Worm (Caenorhabditis elegans) whole organism, L3 larva: ENCODE data around the gene fbxc-54.

Experiments used
- egl-27 ChIP-seq: sonication (generic microtip); optimal IDR thresholded peaks from 4 replicates; lab custom pipeline; 2017; ENCODE audit warnings: missing biosample characterization, missing genetic modification reagents, missing genetic modification characterization
- egl-5 ChIP-seq: fragments of 150-350 bp; optimal IDR thresholded peaks from 2 replicates; lab custom pipeline; 2017; ENCODE audit warnings: missing biosample characterization, missing genetic modification reagents, missing genetic modification characterization, inconsistent platforms
- lin-39 ChIP-seq: fragments of 150-350 bp; optimal IDR thresholded peaks from 2 replicates; lab custom pipeline; 2018; ENCODE audit warnings: missing biosample characterization, missing genetic modification reagents, missing genetic modification characterization
- nhr-76 ChIP-seq: fragments of 150-350 bp; sonication (generic microtip); optimal IDR thresholded peaks from 5 replicates; lab custom pipeline; 2014; ENCODE audit warnings: missing biosample characterization, missing genetic modification characterization
- skn-1 ChIP-seq: fragments of 150-350 bp; optimal IDR thresholded peaks from 2 replicates; lab custom pipeline; 2014; ENCODE audit warnings: missing biosample characterization, missing genetic modification characterization
- ztf-11 ChIP-seq: fragments of 150-350 bp; optimal IDR thresholded peaks from 2 replicates; lab custom pipeline; 2014; ENCODE audit warnings: missing biosample characterization, missing genetic modification characterization

DNA sequence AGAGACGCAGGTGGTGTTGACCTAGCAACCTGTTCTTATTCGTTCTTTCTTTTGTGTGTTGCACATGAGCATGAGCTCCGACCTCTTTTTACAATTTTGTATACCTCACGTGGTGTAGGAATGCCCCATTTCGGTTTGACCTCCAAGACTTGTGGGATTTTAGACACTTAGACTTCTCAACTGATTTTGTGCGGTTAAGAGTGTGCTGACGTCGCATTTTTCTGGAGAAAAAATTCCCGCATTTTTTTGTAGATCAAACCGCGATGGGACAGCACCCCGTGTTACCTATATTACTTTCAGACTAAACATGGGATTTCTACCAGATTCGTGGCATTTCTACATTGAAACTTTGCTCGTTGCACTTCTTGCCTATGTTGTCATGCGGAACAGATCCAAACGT lies 19.8 kb downstream of the fbxc-54 start, which contains the start of gene sptl-1:
- TF ChIP-seq lin-39 (tag; lab: Kevin White, UChicago) = no peak
- no peak for TF ChIP-seq egl-27 (tag; lab: Kevin White, UChicago)
- TF ChIP-seq egl-5 (tag; lab: Kevin White, UChicago) = no peak
- TF ChIP-seq nhr-76 (tag; lab: Kevin White, UChicago) = no peak
- TF ChIP-seq skn-1 = no peak
- no peak for TF ChIP-seq ztf-11 (tag; lab: Kevin White, UChicago)
